Fruit fly (Drosophila melanogaster): ENCODE data around the gene CG1309.

DNA sequence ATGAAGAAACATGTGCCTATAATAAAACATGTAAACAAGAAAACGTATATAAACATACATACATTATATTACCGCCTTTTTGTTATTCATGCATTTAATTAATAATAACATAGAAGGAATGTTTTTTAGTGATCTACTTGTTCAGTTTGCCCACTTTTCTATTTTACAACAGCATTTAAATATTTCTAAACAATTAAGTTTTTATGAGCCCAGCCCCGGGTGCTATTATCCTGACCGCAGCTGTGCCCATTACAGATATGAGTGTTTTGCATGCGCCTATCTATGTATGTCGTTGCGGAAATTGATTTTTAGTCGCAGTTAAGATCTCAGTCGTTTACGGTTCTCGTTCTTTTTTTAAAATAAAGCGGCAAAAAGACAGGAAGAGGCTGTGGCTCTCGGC lies 5.7 kb downstream of the CG1309 start:
- no peak for TF ChIP-seq usp (GFP tag; optimal IDR thresholded peaks at IDR 0.05)
- no peak for TF ChIP-seq psq (optimal IDR thresholded peaks at IDR 0.05)
- TF ChIP-seq EcR (GFP tag; optimal IDR thresholded peaks at IDR 0.05): no peak
- no peak for TF ChIP-seq CG8478 (optimal IDR thresholded peaks at IDR 0.05)
- no peak for TF ChIP-seq Dll (optimal IDR thresholded peaks at IDR 0.05)
- TF ChIP-seq pan (optimal IDR thresholded peaks at IDR 0.05): no peak

Data from whole organism.